Fruit fly (Drosophila melanogaster) whole organism, embryonic: ENCODE measurements around the gene CG15209.

Experiments
- B-H2 ChIP-seq: fragments of 200-800 bp; sonication (Bioruptor generic); optimal IDR thresholded peaks from 2 replicates; lab custom pipeline; 2018; ENCODE audit warnings: missing biosample characterization, mild to moderate bottlenecking, missing genetic modification characterization
- BEAF-32 ChIP-seq: fragments of 200-800 bp; sonication (Bioruptor generic); optimal IDR thresholded peaks from 3 replicates; lab custom pipeline; 2017; ENCODE audit warnings: missing biosample characterization, missing genetic modification characterization, mild to moderate bottlenecking, moderate library complexity, missing genetic modification reagents
- CG10267 ChIP-seq: fragments of 200-800 bp; sonication (Bioruptor generic); optimal IDR thresholded peaks from 2 replicates; lab custom pipeline; 2018; ENCODE audit warnings: missing biosample characterization, mild to moderate bottlenecking, missing genetic modification characterization, moderate library complexity
- CG10979 ChIP-seq: fragments of 200-800 bp; sonication (Bioruptor generic); optimal IDR thresholded peaks from 2 replicates; lab custom pipeline; 2018; ENCODE audit warnings: missing biosample characterization, mild to moderate bottlenecking, missing genetic modification characterization, moderate library complexity
- CG14710 ChIP-seq: fragments of 200-800 bp; sonication (Bioruptor generic); optimal IDR thresholded peaks from 3 replicates; lab custom pipeline; 2019; ENCODE audit warnings: missing biosample characterization, mild to moderate bottlenecking, missing genetic modification characterization, moderate library complexity
- CG16813 ChIP-seq: fragments of 200-800 bp; sonication (Bioruptor generic); IDR thresholded peaks from 3 replicates; pipeline ENCODE4 v1.3.6; 2022; ENCODE audit warnings: missing biosample characterization, missing genetic modification characterization; ENCODE audit not compliant: partially characterized antibody
- CG17361 ChIP-seq: fragments of 200-800 bp; sonication (Bioruptor generic); IDR thresholded peaks from 3 replicates; pipeline ENCODE4 v1.3.6; 2022; ENCODE audit warnings: missing biosample characterization, missing genetic modification characterization
- CG17829 ChIP-seq: fragments of 200-800 bp; optimal IDR thresholded peaks from 2 replicates; lab custom pipeline; 2019; ENCODE audit warnings: missing biosample characterization, mild to moderate bottlenecking, missing genetic modification characterization, moderate library complexity
- CG18262 ChIP-seq: fragments of 200-800 bp; optimal IDR thresholded peaks from 3 replicates; lab custom pipeline; 2019; ENCODE audit warnings: missing biosample characterization, mild to moderate bottlenecking, missing genetic modification characterization, moderate library complexity
- CG18476 ChIP-seq: fragments of 200-800 bp; sonication (Bioruptor generic); optimal IDR thresholded peaks from 2 replicates; lab custom pipeline; 2016; ENCODE audit warnings: missing biosample characterization, mild to moderate bottlenecking, missing genetic modification characterization
- CG2129 ChIP-seq: fragments of 200-800 bp; sonication (Bioruptor generic); IDR thresholded peaks from 2 replicates; pipeline ENCODE4 v1.3.6; 2022; ENCODE audit warnings: missing biosample characterization, missing genetic modification characterization; ENCODE audit not compliant: partially characterized antibody
- CG3847 ChIP-seq: fragments of 200-800 bp; sonication (Bioruptor generic); IDR thresholded peaks from 2 replicates; pipeline ENCODE4 v1.3.6; 2022; ENCODE audit warnings: missing biosample characterization, missing genetic modification characterization
- CG5180 ChIP-seq: fragments of 200-800 bp; sonication (Bioruptor generic); optimal IDR thresholded peaks from 3 replicates; lab custom pipeline; 2017; ENCODE audit warnings: missing biosample characterization, missing genetic modification characterization, mild to moderate bottlenecking, moderate library complexity, missing genetic modification reagents
- CG6175 ChIP-seq: fragments of 200-800 bp; sonication (Bioruptor generic); IDR thresholded peaks from 3 replicates; pipeline ENCODE4 v1.3.6; 2022; ENCODE audit warnings: missing biosample characterization, missing genetic modification characterization
- CG6272 ChIP-seq: fragments of 200-800 bp; sonication (Bioruptor generic); IDR thresholded peaks from 2 replicates; pipeline ENCODE4 v1.3.6; 2022; ENCODE audit warnings: missing biosample characterization, missing genetic modification characterization
- CG6791 ChIP-seq: fragments of 200-800 bp; sonication (Bioruptor generic); IDR thresholded peaks from 3 replicates; pipeline ENCODE4 v1.3.6; 2022; ENCODE audit warnings: missing biosample characterization, missing genetic modification characterization; ENCODE audit not compliant: partially characterized antibody
- CG7786 ChIP-seq: fragments of 200-800 bp; sonication (Bioruptor generic); optimal IDR thresholded peaks from 2 replicates; lab custom pipeline; 2016; ENCODE audit warnings: missing biosample characterization, missing genetic modification characterization
- CG8290 ChIP-seq, 3 experiments: fragments of 200-800 bp; sonication (Bioruptor generic); optimal IDR thresholded peaks; 2 replicates each; lab custom pipeline; 2016 to 2019; ENCODE audit warnings: missing biosample characterization in 3 of 3, missing genetic modification characterization in 3 of 3, mild to moderate bottlenecking in 2 of 3, moderate library complexity in 1 of 3
- D19B ChIP-seq: fragments of 200-800 bp; sonication (Bioruptor generic); optimal IDR thresholded peaks from 2 replicates; lab custom pipeline; 2017; ENCODE audit warnings: missing biosample characterization, mild to moderate bottlenecking, missing genetic modification characterization
- Dref ChIP-seq: fragments of 200-800 bp; sonication (Bioruptor generic); IDR thresholded peaks from 2 replicates; pipeline ENCODE4 v1.3.6; 2022; ENCODE audit warnings: missing biosample characterization, missing genetic modification characterization
- HLH4C ChIP-seq: fragments of 200-800 bp; sonication (Bioruptor generic); IDR thresholded peaks from 3 replicates; pipeline ENCODE4 v1.3.6; 2022; ENCODE audit warnings: missing biosample characterization, missing genetic modification characterization; ENCODE audit not compliant: partially characterized antibody
- HmgD ChIP-seq: fragments of 200-800 bp; sonication (Bioruptor generic); optimal IDR thresholded peaks from 3 replicates; lab custom pipeline; 2016; ENCODE audit warnings: missing biosample characterization, missing genetic modification characterization
- NFAT ChIP-seq: fragments of 200-800 bp; sonication (Bioruptor generic); IDR thresholded peaks from 2 replicates; pipeline ENCODE4 v1.3.6; 2022; ENCODE audit warnings: missing biosample characterization, missing genetic modification characterization
- Nf-YB ChIP-seq: fragments of 200-800 bp; sonication (Bioruptor generic); optimal IDR thresholded peaks from 3 replicates; lab custom pipeline; 2019; ENCODE audit warnings: missing biosample characterization, mild to moderate bottlenecking, missing genetic modification characterization, moderate library complexity
- Opbp ChIP-seq: fragments of 200-800 bp; sonication (Bioruptor generic); IDR thresholded peaks from 3 replicates; pipeline ENCODE4 v1.3.6; 2022; ENCODE audit warnings: missing biosample characterization, missing genetic modification characterization; ENCODE audit not compliant: partially characterized antibody
- PHDP ChIP-seq: fragments of 200-800 bp; sonication (Bioruptor generic); optimal IDR thresholded peaks from 3 replicates; lab custom pipeline; 2018; ENCODE audit warnings: missing biosample characterization, mild to moderate bottlenecking, missing genetic modification characterization, moderate library complexity
- Scr ChIP-seq: fragments of 200-800 bp; sonication (Bioruptor generic); IDR thresholded peaks from 2 replicates; pipeline ENCODE4 v1.3.6; 2022; ENCODE audit warnings: missing biosample characterization, missing genetic modification characterization; ENCODE audit not compliant: partially characterized antibody
- Sin3A ChIP-seq: fragments of >200 bp; optimal IDR thresholded peaks from 2 replicates; lab custom pipeline; 2018
- bbx ChIP-seq: fragments of 200-800 bp; sonication (Bioruptor generic); IDR thresholded peaks from 2 replicates; pipeline ENCODE4 v1.3.6; 2022; ENCODE audit warnings: missing biosample characterization, missing genetic modification characterization; ENCODE audit not compliant: partially characterized antibody
- btn ChIP-seq: fragments of 200-800 bp; sonication (Bioruptor generic); optimal IDR thresholded peaks from 2 replicates; lab custom pipeline; 2016; ENCODE audit warnings: missing biosample characterization, missing genetic modification characterization
- chif ChIP-seq, 2 experiments: fragments of 200-800 bp; sonication (Bioruptor generic); optimal IDR thresholded peaks; 3 replicates each; lab custom pipeline; 2016; ENCODE audit warnings: missing biosample characterization in 2 of 2, missing genetic modification characterization in 2 of 2
- chn ChIP-seq: fragments of 200-800 bp; sonication (Bioruptor generic); optimal IDR thresholded peaks from 2 replicates; lab custom pipeline; 2016; ENCODE audit warnings: missing biosample characterization, missing genetic modification characterization
- dmrt11E ChIP-seq: fragments of 200-800 bp; sonication (Bioruptor generic); optimal IDR thresholded peaks from 3 replicates; lab custom pipeline; 2018; ENCODE audit warnings: missing biosample characterization, mild to moderate bottlenecking, missing genetic modification characterization, moderate library complexity
- gem ChIP-seq: fragments of 200-800 bp; sonication (Bioruptor generic); optimal IDR thresholded peaks from 2 replicates; lab custom pipeline; 2019; ENCODE audit warnings: missing biosample characterization, mild to moderate bottlenecking, missing genetic modification characterization, moderate library complexity
- hbn ChIP-seq: fragments of 200-800 bp; sonication (Bioruptor generic); IDR thresholded peaks from 2 replicates; pipeline ENCODE4 v1.3.6; 2022; ENCODE audit warnings: missing biosample characterization, missing genetic modification characterization; ENCODE audit not compliant: partially characterized antibody
- ind ChIP-seq: fragments of 200-800 bp; sonication (Bioruptor generic); optimal IDR thresholded peaks from 3 replicates; lab custom pipeline; 2016; ENCODE audit warnings: missing biosample characterization, missing genetic modification characterization
- knrl ChIP-seq: fragments of 200-800 bp; sonication (Bioruptor generic); IDR thresholded peaks from 3 replicates; pipeline ENCODE4 v1.3.6; 2022; ENCODE audit warnings: missing biosample characterization, missing genetic modification characterization; ENCODE audit not compliant: partially characterized antibody
- mam ChIP-seq: fragments of 200-800 bp; sonication (Bioruptor generic); optimal IDR thresholded peaks from 3 replicates; lab custom pipeline; 2016; ENCODE audit warnings: missing biosample characterization, missing genetic modification characterization
- pros ChIP-seq: fragments of 200-800 bp; sonication (Bioruptor generic); optimal IDR thresholded peaks from 3 replicates; lab custom pipeline; 2019; ENCODE audit warnings: missing biosample characterization, mild to moderate bottlenecking, missing genetic modification characterization, moderate library complexity
- ro ChIP-seq: fragments of 200-800 bp; sonication (Bioruptor generic); IDR thresholded peaks from 2 replicates; pipeline ENCODE4 v1.3.6; 2022; ENCODE audit warnings: missing biosample characterization, missing genetic modification characterization
- run ChIP-seq: fragments of 200-800 bp; sonication (Bioruptor generic); optimal IDR thresholded peaks from 3 replicates; lab custom pipeline; 2018; ENCODE audit warnings: missing biosample characterization, mild to moderate bottlenecking, missing genetic modification characterization
- sisA ChIP-seq: fragments of 200-800 bp; sonication (Bioruptor generic); IDR thresholded peaks from 2 replicates; pipeline ENCODE4 v1.3.6; 2022; ENCODE audit warnings: missing biosample characterization, missing genetic modification characterization
- slbo ChIP-seq: fragments of 200-800 bp; sonication (Bioruptor generic); IDR thresholded peaks from 2 replicates; pipeline ENCODE4 v1.3.6; 2022; ENCODE audit warnings: missing biosample characterization, missing genetic modification characterization
- sna ChIP-seq: fragments of 200-800 bp; sonication (Bioruptor generic); IDR thresholded peaks from 2 replicates; pipeline ENCODE4 v1.3.6; 2022; ENCODE audit warnings: missing biosample characterization, missing genetic modification characterization; ENCODE audit not compliant: partially characterized antibody
- sqz ChIP-seq: fragments of 200-800 bp; sonication (Bioruptor generic); optimal IDR thresholded peaks from 3 replicates; lab custom pipeline; 2018; ENCODE audit warnings: missing biosample characterization, mild to moderate bottlenecking, missing genetic modification characterization
- trh ChIP-seq: fragments of 200-800 bp; sonication (Bioruptor generic); optimal IDR thresholded peaks from 2 replicates; lab custom pipeline; 2016; ENCODE audit warnings: missing biosample characterization, missing genetic modification characterization
- unc-4 ChIP-seq: fragments of 200-800 bp; sonication (Bioruptor generic); IDR thresholded peaks from 2 replicates; pipeline ENCODE4 v1.3.6; 2022; ENCODE audit warnings: missing biosample characterization, missing genetic modification characterization; ENCODE audit not compliant: partially characterized antibody
- zen2 ChIP-seq: fragments of 200-800 bp; sonication (Bioruptor generic); IDR thresholded peaks from 3 replicates; pipeline ENCODE4 v1.3.6; 2022; ENCODE audit warnings: missing biosample characterization, missing genetic modification characterization; ENCODE audit not compliant: partially characterized antibody

CG15209 gene

DNA sequence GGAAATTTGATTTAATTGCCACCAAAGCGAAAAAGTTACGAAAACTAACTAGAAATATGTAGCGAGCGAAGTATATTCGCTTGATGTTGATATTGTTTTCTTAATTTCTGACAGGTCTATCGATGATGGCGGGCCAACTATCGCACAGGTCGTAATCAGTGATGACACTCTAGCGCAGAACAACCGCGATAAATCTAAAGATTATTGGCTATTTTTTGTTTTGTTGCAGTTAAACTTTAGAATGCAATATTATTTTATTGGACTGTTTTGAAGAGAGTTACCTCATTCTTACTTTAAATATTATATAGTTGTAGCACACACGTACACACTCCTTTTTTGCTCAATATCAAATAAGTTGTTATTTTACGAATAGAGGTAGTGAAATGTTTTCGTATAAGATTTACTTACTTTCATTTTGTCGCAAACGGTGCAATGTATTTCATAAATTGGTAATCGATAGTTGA, 5.0 kb downstream of the CG15209 start, which contains the start of gene sbr:
Gene sbr, minus strand, starts transcription at position 121 of the 464 bp plus-strand sequence.
- TF ChIP-seq Nf-YB (GFP tag; lab: Kevin White, UChicago) (no peak), B-H2 (GFP tag; lab: Kevin White, UChicago) (peak; percentile 10), CG10267 (tag; lab: Kevin White, UChicago) (peak; percentile 6), PHDP (tag; lab: Kevin White, UChicago) (no peak), CG17829 (peak; percentile 13), gem (tag; lab: Kevin White, UChicago) (no peak), slbo (peak; percentile 41; the same call in 1 of the 2 replicates), CG18262 (tag; lab: Kevin White, UChicago) (peak; percentile 12), CG16813 (GFP tag; lab: Robert Waterston, UW) (peak; percentile 87), sna (GFP tag; lab: Robert Waterston, UW) (0 out of 2 replicates have a peak, but pooled peaks have one; percentile 45), unc-4 (GFP tag; lab: Robert Waterston, UW) (peak; percentile 75), Sin3A (lab: Kevin White, UChicago) (peak; percentile 65), BEAF-32 (GFP tag; lab: Kevin White, UChicago) (peak; percentile 90), CG6272 (GFP tag; lab: Robert Waterston, UW) (peak; percentile 33; the same call in 1 of the 2 replicates), NFAT (peak; percentile 6; the same call in 1 of the 2 replicates), mam (GFP tag; lab: Kevin White, UChicago) (peak; percentile 27), D19B (GFP tag; lab: Kevin White, UChicago) (no peak), CG14710 (tag; lab: Kevin White, UChicago) (peak; percentile 52), trh (GFP tag; lab: Kevin White, UChicago) (no peak), hbn (GFP tag; lab: Robert Waterston, UW) (peak; percentile 53; the same call in 1 of the 2 replicates), chn (no peak), dmrt11E (tag; lab: Kevin White, UChicago) (peak; percentile 5), knrl (peak; percentile 83; the same call in 2 of the 3 replicates), CG6791 (peak; percentile 72; the same call in 2 of the 3 replicates), CG3847 (GFP tag; lab: Robert Waterston, UW) (peak; percentile 35; the same call in 1 of the 2 replicates), sqz (no peak), Opbp (peak; percentile 71; the same call in 2 of the 3 replicates), sisA (no peak), bbx (GFP tag; lab: Robert Waterston, UW) (0 out of 2 replicates have a peak, but pooled peaks have one; percentile 38), CG5180 (GFP tag; lab: Kevin White, UChicago) (no peak), zen2 (GFP tag; lab: Robert Waterston, UW) (peak; percentile 58; the same call in 1 of the 3 replicates), ro (GFP tag; lab: Robert Waterston, UW) (no peak), run (tag; lab: Kevin White, UChicago) (no peak), CG2129 (GFP tag; lab: Robert Waterston, UW) (peak; percentile 27; the same call in 1 of the 2 replicates), CG18476 (GFP tag; lab: Kevin White, UChicago) (peak; percentile 2), CG8290 (GFP tag; optimal IDR thresholded peaks at IDR 0.05; lab: Kevin White, UChicago) (peak; percentile 31), CG8290 (tag; optimal IDR thresholded peaks at IDR 0.05; lab: Kevin White, UChicago) (no peak), pros (GFP tag; lab: Kevin White, UChicago) (no peak), HLH4C (GFP tag; lab: Robert Waterston, UW) (peak; percentile 78), CG6175 (no peak), chif (GFP tag; optimal IDR thresholded peaks at IDR 0.05; lab: Kevin White, UChicago) (peak in 1 of 2 experiments; percentile 10), Dref (GFP tag; lab: Robert Waterston, UW) (peak; percentile 69), Scr (peak; percentile 86), btn (no peak), CG17361 (GFP tag; lab: Robert Waterston, UW) (peak; percentile 27; the same call in 1 of the 3 replicates), ind (GFP tag; lab: Kevin White, UChicago) (peak; percentile 24), CG10979 (tag; lab: Kevin White, UChicago) (no peak), HmgD (GFP tag; lab: Kevin White, UChicago) (no peak), CG7786 (GFP tag; lab: Kevin White, UChicago) (peak; percentile 2)
